Worm (Caenorhabditis elegans): ENCODE results near the gene ctf-4.
A peak's percentile ranks its signal among the peaks of the same experiment; 100 is the strongest.

Gene ctf-4

DNA sequence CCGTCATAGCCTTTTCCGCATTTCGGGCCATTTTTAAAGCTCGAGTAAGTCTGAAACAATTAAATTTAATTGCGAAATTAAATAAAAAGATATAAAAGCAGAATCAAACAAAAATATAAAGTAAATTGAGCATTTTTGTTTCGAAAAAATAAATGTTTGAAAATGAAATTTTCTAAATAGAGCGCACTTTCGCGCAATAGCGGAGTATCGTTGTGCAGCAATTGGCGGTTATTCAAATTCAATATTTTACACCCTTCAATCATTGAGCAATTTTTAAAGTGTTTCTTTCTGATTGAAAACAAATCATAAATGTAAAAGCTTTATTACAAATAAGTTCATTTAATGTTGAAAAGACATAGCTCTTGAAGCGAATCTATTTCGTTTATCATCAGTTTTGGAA, 35.3 kb upstream of the ctf-4 start, which contains the start of gene isy-1 (continued):
- TF ChIP-seq rec-8 (tag; optimal IDR thresholded peaks at IDR 0.05) (no peak), atf-7 (tag; optimal IDR thresholded peaks at IDR 0.05) (no peak), F23B12.7 (tag; optimal IDR thresholded peaks at IDR 0.05; ENCODE audit: insufficient read depth) (peak; percentile 50), B0261.1 (tag; optimal IDR thresholded peaks at IDR 0.05) (no peak), mcd-1 (GFP tag; IDR thresholded peaks at IDR 0.05) (peak; percentile 79; the same call in 1 of the 2 replicates), lin-54 (GFP tag; optimal IDR thresholded peaks at IDR 0.05) (peak; percentile 93), madf-6 (GFP tag; IDR thresholded peaks at IDR 0.05) (no peak), attf-3 (GFP tag; conservative IDR thresholded peaks at IDR 0.05) (peak; percentile 92), repo-1 (tag; optimal IDR thresholded peaks at IDR 0.05) (no peak)

DNA sequence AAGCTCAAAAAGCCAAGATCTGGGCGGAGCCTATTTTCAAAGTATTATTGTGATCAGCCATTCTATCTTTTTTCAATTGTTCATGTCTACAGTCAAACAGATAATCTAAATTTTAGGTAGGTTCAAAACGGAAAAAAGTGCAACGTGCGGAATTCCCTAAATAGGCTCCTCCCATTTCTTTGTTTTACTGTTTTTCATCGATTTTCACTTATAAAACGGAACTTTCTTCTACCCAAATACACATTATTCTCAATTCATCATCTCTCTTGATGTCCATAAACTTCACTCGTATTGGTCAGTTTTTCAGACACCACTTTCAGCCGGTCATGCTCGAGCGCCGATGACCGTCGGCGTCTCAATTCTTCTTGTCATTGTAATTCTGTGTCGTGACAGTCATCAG, 33.5 kb upstream of the ctf-4 start, which contains the start of gene F53B7.7:
Gene F53B7.7, plus strand, starts transcription at position 301 of the 400 bp plus-strand sequence.
- TF ChIP-seq attf-6 (GFP tag; IDR thresholded peaks at IDR 0.05) = no peak
- TF ChIP-seq B0261.1 (tag; optimal IDR thresholded peaks at IDR 0.05) = no peak
- no peak for TF ChIP-seq tbx-9 (tag; optimal IDR thresholded peaks at IDR 0.05; ENCODE audit: borderline replicate concordance)
- TF ChIP-seq attf-5 (GFP tag; optimal IDR thresholded peaks at IDR 0.05) = no peak
- no peak for TF ChIP-seq K12H6.12 (tag; optimal IDR thresholded peaks at IDR 0.05)
- TF ChIP-seq lin-40 (tag; optimal IDR thresholded peaks at IDR 0.05) = no peak
- no peak for TF ChIP-seq tbp1 (GFP tag; optimal IDR thresholded peaks at IDR 0.05)
- no peak for TF ChIP-seq snpc-1.1 (tag; optimal IDR thresholded peaks at IDR 0.05; ENCODE audit: insufficient read depth)
- no peak for TF ChIP-seq snpc-1.3 (tag; optimal IDR thresholded peaks at IDR 0.05; ENCODE audit: insufficient read depth)
- no peak for TF ChIP-seq nfyb-1 (GFP tag; IDR thresholded peaks at IDR 0.05)
- no peak for TF ChIP-seq madf-10 (tag; optimal IDR thresholded peaks at IDR 0.05)
- no peak for TF ChIP-seq mcd-1 (GFP tag; IDR thresholded peaks at IDR 0.05)

DNA sequence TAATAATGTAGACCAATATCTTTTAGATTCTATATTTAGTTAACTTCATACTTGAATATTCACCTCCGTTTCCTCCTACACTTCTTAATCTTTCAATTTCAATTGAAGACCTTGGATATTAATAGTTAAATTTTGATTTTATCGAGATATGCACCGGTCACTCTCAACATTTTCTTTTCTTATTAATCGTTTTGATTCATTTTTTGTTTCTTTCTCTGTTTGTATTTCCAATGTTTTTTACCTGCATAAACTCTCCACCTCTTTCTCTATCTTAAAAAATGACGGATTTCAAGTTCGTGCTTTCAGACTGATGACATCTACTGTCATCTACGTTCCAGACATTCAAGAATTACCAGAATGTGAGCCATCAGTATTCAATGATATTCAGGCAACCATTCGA, 26.4 kb upstream of the ctf-4 start, which contains the start of gene frpr-9:
Gene frpr-9, plus strand, starts transcription at position 301 of the 400 bp plus-strand sequence.
- no peak for TF ChIP-seq ceh-79 (tag; optimal IDR thresholded peaks at IDR 0.05)
- TF ChIP-seq snpc-1.3 (tag; optimal IDR thresholded peaks at IDR 0.05; ENCODE audit: insufficient read depth) = no peak

DNA sequence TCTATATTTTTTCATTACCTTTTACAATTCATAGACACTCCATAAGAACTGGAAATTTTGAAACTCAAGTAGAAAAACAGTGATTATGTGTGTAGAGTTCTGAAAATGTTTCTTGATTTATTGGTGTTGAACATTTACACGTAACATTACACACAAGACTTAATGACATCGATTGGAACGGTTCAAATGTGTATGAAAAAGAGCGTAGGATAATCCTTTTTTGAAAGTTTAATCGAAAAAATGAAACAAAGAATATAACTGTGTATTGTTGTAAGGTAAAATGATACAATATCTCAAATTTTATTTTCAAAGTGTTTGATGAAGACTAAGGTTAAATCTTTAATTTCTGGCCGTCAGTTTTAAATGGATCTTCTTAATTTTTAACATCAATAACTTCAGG, 15.8 kb upstream of the ctf-4 start, which contains the start of gene fig-1:
Gene fig-1, minus strand, starts transcription at position 101 of the 400 bp plus-strand sequence.
- TF ChIP-seq unc-130 (GFP tag; optimal IDR thresholded peaks at IDR 0.05) (no peak), dpff-1 (tag; optimal IDR thresholded peaks at IDR 0.05) (no peak), ceh-58 (GFP tag; IDR thresholded peaks at IDR 0.05) (no peak), lin-40 (tag; optimal IDR thresholded peaks at IDR 0.05) (no peak), ccch-3 (GFP tag; optimal IDR thresholded peaks at IDR 0.05) (no peak), ztf-26 (tag; optimal IDR thresholded peaks at IDR 0.05) (no peak)

DNA sequence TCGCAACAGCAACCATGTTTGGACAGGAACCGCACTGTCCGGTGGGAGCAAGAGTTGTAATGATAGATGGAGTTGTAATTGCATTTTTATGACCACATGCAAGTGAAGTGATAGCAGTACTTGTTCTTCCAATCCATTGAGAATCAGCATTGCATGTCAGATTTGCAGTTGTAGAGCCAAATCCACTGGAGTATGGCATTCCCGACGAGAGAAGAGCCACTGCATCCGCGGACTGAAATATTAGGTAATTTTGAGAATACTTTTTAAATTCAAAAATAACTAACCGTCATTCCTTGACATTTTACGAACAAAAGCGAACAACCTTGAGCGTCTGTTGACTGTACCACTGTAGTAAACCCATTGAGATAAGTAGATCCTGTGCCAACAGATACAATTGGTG, 9.8 kb upstream of the ctf-4 start:
- no peak for TF ChIP-seq madf-6 (GFP tag; IDR thresholded peaks at IDR 0.05)
- no peak for TF ChIP-seq B0019.2 (GFP tag; conservative IDR thresholded peaks at IDR 0.05)
- TF ChIP-seq snpc-1.1 (tag; optimal IDR thresholded peaks at IDR 0.05; ENCODE audit: insufficient read depth) = no peak
- no peak for TF ChIP-seq tbx-9 (tag; optimal IDR thresholded peaks at IDR 0.05; ENCODE audit: borderline replicate concordance)
- no peak for TF ChIP-seq hlh-26 (GFP tag; conservative IDR thresholded peaks at IDR 0.05)
- no peak for TF ChIP-seq B0261.1 (tag; optimal IDR thresholded peaks at IDR 0.05)
- TF ChIP-seq atf-7 (tag; optimal IDR thresholded peaks at IDR 0.05) = no peak

DNA sequence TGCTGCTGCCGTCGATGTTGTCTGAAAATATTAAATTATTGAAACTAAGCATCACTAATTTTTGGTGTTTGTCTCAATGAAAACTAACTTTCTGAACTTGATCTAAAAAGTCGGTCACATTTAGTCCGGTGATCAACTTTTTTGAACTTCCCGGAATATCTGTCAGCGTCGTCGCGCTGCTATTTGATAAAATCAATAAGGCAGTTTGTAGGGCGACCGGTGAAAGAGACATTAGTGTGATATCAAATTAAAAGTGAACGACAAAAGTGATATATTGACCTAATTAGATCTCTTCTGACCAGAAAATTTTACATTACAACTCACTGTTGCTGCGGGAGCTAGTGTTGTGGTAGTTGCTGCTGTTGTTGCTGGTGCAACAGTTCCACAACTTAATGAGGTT, 5.6 kb upstream of the ctf-4 start:
- TF ChIP-seq attf-5 (GFP tag; optimal IDR thresholded peaks at IDR 0.05) = no peak
- no peak for TF ChIP-seq rcor-1 (GFP tag; IDR thresholded peaks at IDR 0.05)
- TF ChIP-seq madf-6 (GFP tag; IDR thresholded peaks at IDR 0.05) = no peak
- no peak for TF ChIP-seq unc-130 (GFP tag; optimal IDR thresholded peaks at IDR 0.05)
- no peak for TF ChIP-seq nhr-120 (GFP tag; IDR thresholded peaks at IDR 0.05)
- TF ChIP-seq ztf-26 (tag; optimal IDR thresholded peaks at IDR 0.05) = no peak
- TF ChIP-seq K12H6.12 (tag; optimal IDR thresholded peaks at IDR 0.05) = no peak
- TF ChIP-seq ztf-18 (tag; optimal IDR thresholded peaks at IDR 0.05) = no peak
- no peak for TF ChIP-seq bed-1 (GFP tag; IDR thresholded peaks at IDR 0.05)
- TF ChIP-seq akir-1 (GFP tag; optimal IDR thresholded peaks at IDR 0.05) = no peak
- TF ChIP-seq xnd-1 (tag; optimal IDR thresholded peaks at IDR 0.05) = no peak

Measured in whole organism, young adult.